Fruit fly (Drosophila melanogaster): ENCODE data around the gene nerfin-1.

DNA sequence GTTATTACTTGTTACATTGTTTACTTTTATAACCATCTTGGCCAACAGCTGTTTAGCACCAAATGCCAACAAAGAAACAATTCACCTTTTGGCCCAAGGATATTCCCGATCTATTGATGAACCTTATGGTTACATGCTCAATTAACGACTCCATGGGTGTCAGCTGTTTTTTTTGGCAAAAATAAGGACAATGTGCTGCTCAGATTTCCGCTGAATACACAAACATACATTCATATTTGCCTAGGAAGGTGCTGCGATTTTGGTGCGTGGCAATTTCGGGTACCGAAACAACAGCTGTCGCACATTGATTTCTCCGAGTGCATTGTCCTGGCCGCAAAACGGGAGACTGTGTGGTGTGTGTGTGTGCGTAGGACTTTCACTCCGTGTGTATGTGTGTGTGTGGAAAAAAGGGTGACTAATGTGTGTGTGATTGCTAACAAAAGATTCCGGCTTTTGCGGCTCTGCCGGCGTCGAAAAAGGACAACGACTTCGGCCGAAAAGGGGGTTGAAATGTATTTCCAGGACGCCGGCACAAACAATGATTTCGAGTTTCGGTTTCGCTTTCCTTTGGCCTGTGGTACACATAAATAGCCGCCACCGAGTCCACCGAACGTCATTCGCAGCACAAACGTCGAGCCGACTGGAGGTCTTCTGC, at the start of gene nerfin-1:
- TF ChIP-seq Dfd (GFP tag; optimal IDR thresholded peaks at IDR 0.05) = no peak
- TF ChIP-seq CG4424 (GFP tag; optimal IDR thresholded peaks at IDR 0.05) = no peak
- no peak for TF ChIP-seq Ets65A (GFP tag)
- peak; percentile 24 for TF ChIP-seq CG8924 (tag; optimal IDR thresholded peaks at IDR 0.05)
- TF ChIP-seq CG18262 (tag; optimal IDR thresholded peaks at IDR 0.05) = peak; percentile 59
- TF ChIP-seq CG6689 (GFP tag; IDR thresholded peaks at IDR 0.05) = peak; percentile 27; the same call in 1 of the 2 replicates
- TF ChIP-seq chinmo (GFP tag; IDR thresholded peaks at IDR 0.05; ENCODE audit: partially characterized antibody) = no peak
- no peak for TF ChIP-seq Dref (GFP tag; IDR thresholded peaks at IDR 0.05)
- no peak for TF ChIP-seq CG17186 (GFP tag; optimal IDR thresholded peaks at IDR 0.05)
- TF ChIP-seq row (GFP tag; IDR thresholded peaks at IDR 0.05) = peak; percentile 36; the same call in 1 of the 3 replicates
- TF ChIP-seq Adf1 (GFP tag; IDR thresholded peaks at IDR 0.05) = no peak; the same call in 1 of the 2 replicates

Measured in whole organism, embryonic.